Worm (Caenorhabditis elegans) whole organism, midembryonic: ENCODE data around the gene tdo-2.

ENCODE experiments used
- ztf-23 ChIP-seq: fragments of 200-800 bp; sonication (Bioruptor generic); IDR thresholded peaks from 2 replicates; pipeline ENCODE4 v1.3.6; 2022; ENCODE audit warnings: missing genetic modification reagents, missing genetic modification characterization, missing compliant biosample characterization
- ztf-29 ChIP-seq: fragments of 200-800 bp; sonication (Bioruptor generic); IDR thresholded peaks from 2 replicates; pipeline ENCODE4 v1.3.6; 2022; ENCODE audit warnings: missing genetic modification reagents, missing genetic modification characterization, missing compliant biosample characterization

DNA sequence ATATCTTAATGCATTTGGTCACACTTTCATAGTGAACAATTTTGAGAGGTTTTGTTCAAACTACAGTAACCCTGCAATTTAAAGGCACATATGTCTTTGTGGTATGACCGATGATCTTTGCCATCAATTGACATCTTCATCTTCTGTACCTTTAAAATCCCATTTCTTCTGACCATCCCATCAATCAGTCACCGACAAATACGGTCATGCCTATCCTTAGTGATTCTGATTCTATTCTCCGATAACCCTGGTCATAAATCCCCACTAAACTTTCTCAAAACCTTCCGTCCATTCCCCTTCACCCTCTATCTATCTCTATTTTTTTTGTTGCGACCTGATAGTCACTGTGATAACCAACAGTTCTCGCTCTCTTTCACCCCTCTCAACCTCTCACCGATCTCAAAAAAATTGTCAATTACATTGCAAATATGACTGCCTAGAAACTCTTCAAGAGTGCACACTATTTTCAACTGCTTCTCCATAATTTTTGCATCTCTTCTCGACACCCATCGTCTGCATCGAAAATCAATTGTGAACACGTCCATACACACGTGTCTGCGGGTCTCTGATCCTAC is 44.4 kb upstream of the tdo-2 start:
- TF ChIP-seq ztf-23: no peak
- TF ChIP-seq ztf-29 (GFP tag; lab: Robert Waterston, UW): no peak
